Fruit fly (Drosophila melanogaster) whole organism, embryonic: Measurements from ENCODE around the gene CG31560.

ENCODE experiments used
- cg ChIP-seq: fragments of 200-800 bp; sonication (Bioruptor generic); optimal IDR thresholded peaks from 3 replicates; lab custom pipeline; 2019; ENCODE audit warnings: missing biosample characterization, mild to moderate bottlenecking, missing genetic modification characterization, moderate library complexity
- fd3F ChIP-seq: fragments of 200-800 bp; sonication (Bioruptor generic); optimal IDR thresholded peaks from 2 replicates; lab custom pipeline; 2018; ENCODE audit warnings: missing biosample characterization, mild to moderate bottlenecking, missing genetic modification characterization, moderate library complexity

- TF ChIP-seq fd3F (GFP tag; lab: Kevin White, UChicago) (no peak), cg (GFP tag; lab: Kevin White, UChicago) (no peak)
These were observed 31.9 kb downstream of the CG31560 start, which contains the start of gene CG17917 for dm6 chr3R:6341668-6342067.
